Worm (Caenorhabditis elegans) whole organism, L1 larva: ENCODE results near the gene srh-82.

ENCODE experiments used
- C04F5.9 ChIP-seq: sonication (generic microtip); optimal IDR thresholded peaks from 2 replicates; lab custom pipeline; 2016; ENCODE audit warnings: missing genetic modification characterization, missing compliant biosample characterization
- C16A3.4 ChIP-seq: fragments of 150-350 bp; optimal IDR thresholded peaks from 2 replicates; lab custom pipeline; 2014; ENCODE audit warnings: missing biosample characterization, missing genetic modification characterization
- C34B4.2 ChIP-seq: sonication (generic microtip); optimal IDR thresholded peaks from 2 replicates; lab custom pipeline; 2017; ENCODE audit warnings: mild to moderate bottlenecking, missing genetic modification characterization, missing compliant biosample characterization
- F16B12.6 ChIP-seq: fragments of 150-350 bp; optimal IDR thresholded peaks from 2 replicates; lab custom pipeline; 2014; ENCODE audit warnings: missing biosample characterization, missing genetic modification characterization
- Y116A8C.19 ChIP-seq: sonication (generic microtip); optimal IDR thresholded peaks from 2 replicates; lab custom pipeline; 2016; ENCODE audit warnings: missing compliant biosample characterization, missing genetic modification characterization, borderline replicate concordance
- aha-1 ChIP-seq: fragments of 150-350 bp; optimal IDR thresholded peaks from 2 replicates; lab custom pipeline; 2014; ENCODE audit warnings: missing biosample characterization, missing genetic modification characterization
- aly-2 ChIP-seq: fragments of 150-350 bp; optimal IDR thresholded peaks from 2 replicates; lab custom pipeline; 2014; ENCODE audit warnings: missing biosample characterization, missing genetic modification characterization
- ama-1 ChIP-seq: fragments of 150-350 bp; optimal IDR thresholded peaks from 2 replicates; lab custom pipeline; 2014
- blmp-1 ChIP-seq: fragments of 150-350 bp; optimal IDR thresholded peaks from 2 replicates; lab custom pipeline; 2014; ENCODE audit warnings: missing biosample characterization, missing genetic modification characterization
- ceh-63 ChIP-seq: fragments of 200-800 bp; sonication (Bioruptor generic); optimal IDR thresholded peaks from 2 replicates; lab custom pipeline; 2018; ENCODE audit warnings: mild to moderate bottlenecking, missing genetic modification characterization, missing compliant biosample characterization
- ceh-82 ChIP-seq, 3 experiments: fragments of 150-350 bp in 1 of 3; sonication (generic microtip) in 2 of 3; optimal IDR thresholded peaks; 2 replicates each; lab custom pipeline; 2014 to 2017; ENCODE audit warnings: missing biosample characterization in 3 of 3, missing genetic modification characterization in 3 of 3
- ceh-90 ChIP-seq: sonication (generic microtip); optimal IDR thresholded peaks from 2 replicates; lab custom pipeline; 2016; ENCODE audit warnings: missing genetic modification characterization, missing compliant biosample characterization
- ces-1 ChIP-seq: fragments of 150-350 bp; optimal IDR thresholded peaks from 2 replicates; lab custom pipeline; 2014; ENCODE audit warnings: missing biosample characterization, missing genetic modification reagents, missing genetic modification characterization
- dpl-1 ChIP-seq, 3 experiments: fragments of 150-350 bp in 2 of 3; sonication (generic microtip) in 1 of 3; optimal IDR thresholded peaks; 2 replicates each; lab custom pipeline; 2014 to 2017; ENCODE audit warnings: missing biosample characterization in 3 of 3, missing genetic modification characterization in 3 of 3, missing genetic modification reagents in 3 of 3
- dsc-1 ChIP-seq: sonication (generic microtip); optimal IDR thresholded peaks from 2 replicates; lab custom pipeline; 2016; ENCODE audit warnings: mild to moderate bottlenecking, missing genetic modification characterization, missing compliant biosample characterization
- efl-1 ChIP-seq, 4 experiments: fragments of 150-350 bp; optimal IDR thresholded peaks in 3 of 4; peaks in 1 of 4; 1 replicate in 1 of 4; 2 replicates in 3 of 4; lab custom pipeline; 2014; ENCODE audit warnings: missing biosample characterization in 2 of 4, missing genetic modification characterization in 2 of 4, missing genetic modification reagents in 2 of 4
- efl-3 ChIP-seq: fragments of 200-800 bp; sonication (Bioruptor generic); optimal IDR thresholded peaks from 2 replicates; lab custom pipeline; 2018; ENCODE audit warnings: mild to moderate bottlenecking, missing genetic modification characterization, missing compliant biosample characterization
- egl-13 ChIP-seq: sonication (generic microtip); optimal IDR thresholded peaks from 2 replicates; lab custom pipeline; 2016; ENCODE audit warnings: missing genotype, missing genetic modification reagents, missing genetic modification characterization, missing compliant biosample characterization
- fkh-8 ChIP-seq: sonication (generic microtip); optimal IDR thresholded peaks from 2 replicates; lab custom pipeline; 2016; ENCODE audit warnings: mild to moderate bottlenecking, missing genetic modification characterization, missing compliant biosample characterization
- fos-1 ChIP-seq: fragments of 150-350 bp; optimal IDR thresholded peaks from 2 replicates; lab custom pipeline; 2014; ENCODE audit warnings: missing biosample characterization, missing genetic modification characterization
- hlh-4 ChIP-seq: sonication (generic microtip); optimal IDR thresholded peaks from 2 replicates; lab custom pipeline; 2016; ENCODE audit warnings: mild to moderate bottlenecking, missing genetic modification characterization, missing compliant biosample characterization
- hpl-2 ChIP-seq: fragments of 150-350 bp; optimal IDR thresholded peaks from 2 replicates; lab custom pipeline; 2014; ENCODE audit warnings: missing biosample characterization, missing genetic modification reagents, missing genetic modification characterization
- irx-1 ChIP-seq: sonication (generic microtip); optimal IDR thresholded peaks from 2 replicates; lab custom pipeline; 2016; ENCODE audit warnings: missing genetic modification characterization, missing compliant biosample characterization
- lin-13 ChIP-seq: fragments of 150-350 bp; optimal IDR thresholded peaks from 2 replicates; lab custom pipeline; 2014; ENCODE audit warnings: missing biosample characterization, missing genetic modification reagents, missing genetic modification characterization
- lin-14 ChIP-seq: fragments of 200-800 bp; sonication (Bioruptor generic); optimal IDR thresholded peaks from 2 replicates; lab custom pipeline; 2018; ENCODE audit warnings: mild to moderate bottlenecking, missing genetic modification characterization, moderate library complexity, missing compliant biosample characterization
- lin-15B ChIP-seq: fragments of 150-350 bp; sonication (generic microtip); optimal IDR thresholded peaks from 3 replicates; lab custom pipeline; 2014; ENCODE audit warnings: missing biosample characterization, missing genetic modification characterization
- lin-35 ChIP-seq, 2 experiments: fragments of 150-350 bp; optimal IDR thresholded peaks; 2 replicates each; lab custom pipeline; 2014; ENCODE audit warnings: missing biosample characterization in 2 of 2, missing genetic modification characterization in 2 of 2, missing genetic modification reagents in 2 of 2
- lin-39 ChIP-seq: fragments of 150-350 bp; optimal IDR thresholded peaks from 2 replicates; lab custom pipeline; 2014; ENCODE audit warnings: missing biosample characterization, missing genetic modification reagents, missing genetic modification characterization
- mep-1 ChIP-seq: fragments of 150-350 bp; optimal IDR thresholded peaks from 2 replicates; lab custom pipeline; 2014; ENCODE audit warnings: missing biosample characterization, missing genetic modification characterization
- nhr-12 ChIP-seq: sonication (generic microtip); optimal IDR thresholded peaks from 2 replicates; lab custom pipeline; 2017; ENCODE audit warnings: missing biosample characterization, missing genetic modification characterization
- nhr-20 ChIP-seq: sonication (generic microtip); optimal IDR thresholded peaks from 2 replicates; lab custom pipeline; 2016; ENCODE audit warnings: mild to moderate bottlenecking, missing genetic modification characterization, missing compliant biosample characterization
- nhr-237 ChIP-seq: fragments of 150-350 bp; optimal IDR thresholded peaks from 2 replicates; lab custom pipeline; 2014; ENCODE audit warnings: missing biosample characterization, missing genetic modification characterization
- nhr-28 ChIP-seq: fragments of 150-350 bp; optimal IDR thresholded peaks from 2 replicates; lab custom pipeline; 2014; ENCODE audit warnings: missing biosample characterization, missing genetic modification characterization
- nhr-71 ChIP-seq: sonication (generic microtip); optimal IDR thresholded peaks from 2 replicates; lab custom pipeline; 2016; ENCODE audit warnings: mild to moderate bottlenecking, missing genetic modification characterization, moderate library complexity, missing compliant biosample characterization
- nhr-76 ChIP-seq: sonication (generic microtip); optimal IDR thresholded peaks from 2 replicates; lab custom pipeline; 2017; ENCODE audit warnings: missing biosample characterization, missing genetic modification characterization
- nhr-77 ChIP-seq: fragments of 150-350 bp; optimal IDR thresholded peaks from 2 replicates; lab custom pipeline; 2014; ENCODE audit warnings: missing biosample characterization, missing genetic modification characterization
- nhr-84 ChIP-seq: sonication (generic microtip); optimal IDR thresholded peaks from 2 replicates; lab custom pipeline; 2017; ENCODE audit warnings: missing biosample characterization, missing genetic modification characterization
- nhr-85 ChIP-seq: sonication (generic microtip); peaks from one replicate; lab custom pipeline; 2016; ENCODE audit warnings: missing genetic modification characterization, inconsistent platforms, missing compliant biosample characterization
- pag-3 ChIP-seq: sonication (generic microtip); optimal IDR thresholded peaks from 2 replicates; lab custom pipeline; 2017; ENCODE audit warnings: missing genetic modification characterization, mild to moderate bottlenecking, missing compliant biosample characterization, antibody characterized with exemption, borderline replicate concordance; ENCODE audit not compliant: insufficient read depth
- pax-3 ChIP-seq: fragments of 200-800 bp; sonication (Bioruptor generic); optimal IDR thresholded peaks from 2 replicates; lab custom pipeline; 2018; ENCODE audit warnings: mild to moderate bottlenecking, missing genetic modification characterization, moderate library complexity, missing compliant biosample characterization
- rnt-1 ChIP-seq: sonication (generic microtip); optimal IDR thresholded peaks from 2 replicates; lab custom pipeline; 2016; ENCODE audit warnings: mild to moderate bottlenecking, missing genetic modification characterization, moderate library complexity, missing compliant biosample characterization
- skn-1 ChIP-seq: fragments of 150-350 bp; optimal IDR thresholded peaks from 2 replicates; lab custom pipeline; 2014; ENCODE audit warnings: missing biosample characterization, missing genetic modification characterization
- snpc-4 ChIP-seq: fragments of 150-350 bp; optimal IDR thresholded peaks from 2 replicates; lab custom pipeline; 2014; ENCODE audit warnings: missing biosample characterization, missing genetic modification characterization
- snu-23 ChIP-seq: sonication (generic microtip); optimal IDR thresholded peaks from 2 replicates; lab custom pipeline; 2016; ENCODE audit warnings: missing genetic modification characterization, missing compliant biosample characterization
- sox-4 ChIP-seq: sonication (generic microtip); optimal IDR thresholded peaks from 2 replicates; lab custom pipeline; 2016; ENCODE audit warnings: missing genetic modification characterization, missing compliant biosample characterization
- sptf-1 ChIP-seq: fragments of 150-350 bp; optimal IDR thresholded peaks from 2 replicates; lab custom pipeline; 2014; ENCODE audit warnings: missing biosample characterization, missing genetic modification characterization
- sup-37 ChIP-seq: fragments of 200-800 bp; sonication (Bioruptor generic); optimal IDR thresholded peaks from 2 replicates; lab custom pipeline; 2018; ENCODE audit warnings: mild to moderate bottlenecking, missing genetic modification characterization, missing compliant biosample characterization
- tbx-2 ChIP-seq: sonication (generic microtip); optimal IDR thresholded peaks from 2 replicates; lab custom pipeline; 2016; ENCODE audit warnings: missing genetic modification characterization, missing compliant biosample characterization
- tlp-1 ChIP-seq: fragments of 150-350 bp; optimal IDR thresholded peaks from 2 replicates; lab custom pipeline; 2014; ENCODE audit warnings: missing biosample characterization, missing genetic modification characterization
- unc-30 ChIP-seq: sonication (generic microtip); optimal IDR thresholded peaks from 2 replicates; lab custom pipeline; 2017; ENCODE audit warnings: missing biosample characterization, missing genetic modification characterization
- unc-86 ChIP-seq: sonication (generic microtip); optimal IDR thresholded peaks from 2 replicates; lab custom pipeline; 2016; ENCODE audit warnings: missing genetic modification characterization, missing compliant biosample characterization
- unc-98 ChIP-seq: fragments of 200-800 bp; sonication (Bioruptor generic); IDR thresholded peaks from 2 replicates; pipeline ENCODE4 v1.3.6; 2022; ENCODE audit warnings: missing genetic modification characterization, missing compliant biosample characterization
- vab-15 ChIP-seq: sonication (generic microtip); optimal IDR thresholded peaks from 2 replicates; lab custom pipeline; 2017; ENCODE audit warnings: missing genotype, mild to moderate bottlenecking, missing genetic modification characterization, missing compliant biosample characterization
- zag-1 ChIP-seq: fragments of 150-350 bp; optimal IDR thresholded peaks from 2 replicates; lab custom pipeline; 2014; ENCODE audit warnings: missing biosample characterization, missing genetic modification characterization
- ztf-4 ChIP-seq: fragments of 150-350 bp; optimal IDR thresholded peaks from 2 replicates; lab custom pipeline; 2014; ENCODE audit warnings: missing biosample characterization, missing genetic modification characterization

Gene srh-82

DNA sequence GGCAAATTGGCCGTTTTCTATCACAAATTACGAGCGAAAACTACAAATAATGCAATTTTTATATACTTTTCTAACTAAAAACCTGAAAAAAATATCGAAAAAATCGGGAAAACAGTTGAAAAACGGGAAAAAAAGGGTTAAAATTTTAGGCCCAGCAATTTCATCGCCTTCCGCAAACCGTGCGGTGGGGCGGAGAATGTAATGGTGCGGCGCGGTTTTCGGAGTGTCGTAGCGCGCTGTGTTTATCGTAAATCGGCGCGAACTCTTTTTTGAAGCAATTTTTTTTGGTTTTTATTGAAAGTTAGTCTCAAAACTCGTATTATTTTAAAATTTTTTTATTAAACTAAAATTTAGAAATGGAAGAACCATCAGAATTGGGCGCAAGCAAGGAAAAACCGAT, 40.4 kb upstream of the srh-82 start, which contains the start of gene picd-1:
Gene picd-1 (plus strand): TSS at position 352 of the 400 bp plus-strand sequence.
- TF ChIP-seq ama-1 (lab: Kevin White, UChicago) (no peak), hlh-4 (no peak), nhr-85 (tag; lab: Kevin White, UChicago) (peak; percentile 77), blmp-1 (tag; lab: Kevin White, UChicago) (peak; percentile 66), ceh-82 (tag; optimal IDR thresholded peaks at IDR 0.05; lab: Kevin White, UChicago) (peak; percentile 46 to 93 (median 79)), nhr-76 (no peak), nhr-71 (tag; lab: Kevin White, UChicago) (peak; percentile 88), unc-30 (no peak), nhr-84 (tag; lab: Kevin White, UChicago) (no peak), fos-1 (tag; lab: Kevin White, UChicago) (peak; percentile 51), irx-1 (peak; percentile 40), fkh-8 (tag; lab: Kevin White, UChicago) (peak; percentile 82), pax-3 (tag; lab: Kevin White, UChicago) (peak; percentile 37), efl-1 (optimal IDR thresholded peaks at IDR 0.05; lab: Kevin White, UChicago) (peak; percentile 79 to 82), efl-1 (GFP tag; optimal IDR thresholded peaks at IDR 0.05 in 1 of 2; lab: Kevin White, UChicago) (peak; percentile 84 to 98), pag-3 (tag; lab: Kevin White, UChicago) (no peak), lin-13 (GFP tag; lab: Kevin White, UChicago) (peak; percentile 54), rnt-1 (tag; lab: Kevin White, UChicago) (peak; percentile 86), ceh-63 (GFP tag; lab: Kevin White, UChicago) (no peak), egl-13 (peak; percentile 56), unc-98 (no peak), vab-15 (no peak), nhr-28 (tag; lab: Kevin White, UChicago) (no peak), hpl-2 (GFP tag; lab: Kevin White, UChicago) (no peak), aha-1 (no peak), C04F5.9 (tag; lab: Kevin White, UChicago) (no peak), efl-3 (GFP tag; lab: Kevin White, UChicago) (no peak), nhr-20 (tag; lab: Kevin White, UChicago) (peak; percentile 79), Y116A8C.19 (no peak), ztf-4 (tag; lab: Kevin White, UChicago) (no peak), ces-1 (GFP tag; lab: Kevin White, UChicago) (no peak), ceh-90 (tag; lab: Kevin White, UChicago) (no peak), sox-4 (no peak), lin-35 (GFP tag; optimal IDR thresholded peaks at IDR 0.05; lab: Kevin White, UChicago) (peak; percentile 82 to 92), nhr-237 (tag; lab: Kevin White, UChicago) (no peak), tlp-1 (no peak), zag-1 (tag; lab: Kevin White, UChicago) (no peak), lin-14 (GFP tag; lab: Kevin White, UChicago) (no peak), snpc-4 (tag; lab: Kevin White, UChicago) (peak; percentile 39), F16B12.6 (tag; lab: Kevin White, UChicago) (peak; percentile 61), skn-1 (tag; lab: Kevin White, UChicago) (peak; percentile 84), nhr-77 (tag; lab: Kevin White, UChicago) (peak; percentile 58), snu-23 (GFP tag; lab: Kevin White, UChicago) (peak; percentile 89), dpl-1 (GFP tag; optimal IDR thresholded peaks at IDR 0.05; lab: Kevin White, UChicago) (peak; percentile 76 to 88 (median 81)), sup-37 (GFP tag; lab: Kevin White, UChicago) (no peak), lin-39 (peak; percentile 1), unc-86 (tag; lab: Kevin White, UChicago) (no peak), C16A3.4 (tag; lab: Kevin White, UChicago) (peak; percentile 89), aly-2 (tag; lab: Kevin White, UChicago) (no peak), lin-15B (tag; lab: Kevin White, UChicago) (peak; percentile 99), sptf-1 (tag; lab: Kevin White, UChicago) (no peak), mep-1 (tag; lab: Kevin White, UChicago) (peak; percentile 74), dsc-1 (tag; lab: Kevin White, UChicago) (peak; percentile 52), nhr-12 (tag; lab: Kevin White, UChicago) (no peak), tbx-2 (tag; lab: Kevin White, UChicago) (peak; percentile 27), C34B4.2 (tag; lab: Kevin White, UChicago) (no peak)
